Worm (Caenorhabditis elegans): ENCODE results near the gene glo-1.

glo-1 gene

DNA sequence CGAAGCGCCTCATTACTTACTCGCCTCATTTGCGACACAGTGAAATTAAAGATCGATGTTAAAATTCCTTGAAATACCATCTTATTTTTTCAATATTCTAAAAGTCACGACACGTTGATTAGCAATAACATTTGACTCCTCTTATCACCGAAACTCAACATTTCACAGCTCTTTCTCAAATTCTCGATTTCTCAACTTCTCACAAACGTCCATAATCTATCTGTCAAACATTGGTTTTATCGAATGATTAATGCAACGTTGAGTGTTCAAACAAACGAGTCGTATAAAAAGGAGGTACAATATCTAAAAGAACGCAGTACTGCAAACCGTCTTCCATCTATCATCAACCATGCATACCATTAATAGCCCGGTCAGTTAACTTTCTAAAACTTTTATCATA is 31.8 kb downstream of the glo-1 start, which contains the start of gene lec-8 (continued):
- TF ChIP-seq egl-43 (GFP tag; IDR thresholded peaks at IDR 0.05) (no peak), nhr-41 (GFP tag; IDR thresholded peaks at IDR 0.05) (no peak), nhr-111 (GFP tag; optimal IDR thresholded peaks at IDR 0.05) (no peak), F44E2.7 (GFP tag; IDR thresholded peaks at IDR 0.05) (no peak), snpc-1.2 (GFP tag; IDR thresholded peaks at IDR 0.05) (no peak), nhr-77 (tag; optimal IDR thresholded peaks at IDR 0.05) (peak; percentile 28), dmd-6 (GFP tag; IDR thresholded peaks at IDR 0.05) (peak; percentile 81), hmg-1.1 (GFP tag; IDR thresholded peaks at IDR 0.05) (no peak), daf-12 (tag; optimal IDR thresholded peaks at IDR 0.05) (no peak), unc-130 (GFP tag; optimal IDR thresholded peaks at IDR 0.05) (no peak), nhr-48 (tag; optimal IDR thresholded peaks at IDR 0.05) (no peak), mdl-1 (tag; optimal IDR thresholded peaks at IDR 0.05) (no peak)

ce11 chrX:9848214-9848789 is 33.7 kb downstream of the glo-1 start:
- TF ChIP-seq unc-62 (GFP tag; optimal IDR thresholded peaks at IDR 0.05 in 1 of 2) (peak in 1 of 2 experiments; percentile 92), unc-62 (tag; optimal IDR thresholded peaks at IDR 0.05) (no peak), nhr-48 (tag; optimal IDR thresholded peaks at IDR 0.05) (no peak)

- TF ChIP-seq zag-1 (tag; optimal IDR thresholded peaks at IDR 0.05) (no peak), ceh-82 (tag; optimal IDR thresholded peaks at IDR 0.05) (no peak)
Observed at ce11 chrX:9846975-9847374, 35.0 kb downstream of the glo-1 start, which contains the start of gene vab-15. TSS of gene vab-15 (plus strand) at chrX:9847275.

ce11 chrX:9845916-9846315 is 36.1 kb downstream of the glo-1 start:
- TF ChIP-seq ctbp-1 (GFP tag; IDR thresholded peaks at IDR 0.05) (no peak), lsy-2 (tag; optimal IDR thresholded peaks at IDR 0.05) (no peak), zag-1 (tag; optimal IDR thresholded peaks at IDR 0.05) (no peak), nhr-25 (tag; optimal IDR thresholded peaks at IDR 0.05; ENCODE audit: borderline replicate concordance, insufficient read depth) (no peak), madf-5 (GFP tag; IDR thresholded peaks at IDR 0.05) (no peak), nhr-28 (tag; optimal IDR thresholded peaks at IDR 0.05) (no peak), snpc-1.2 (GFP tag; IDR thresholded peaks at IDR 0.05) (no peak), tra-1 (GFP tag; IDR thresholded peaks at IDR 0.05) (no peak)

DNA sequence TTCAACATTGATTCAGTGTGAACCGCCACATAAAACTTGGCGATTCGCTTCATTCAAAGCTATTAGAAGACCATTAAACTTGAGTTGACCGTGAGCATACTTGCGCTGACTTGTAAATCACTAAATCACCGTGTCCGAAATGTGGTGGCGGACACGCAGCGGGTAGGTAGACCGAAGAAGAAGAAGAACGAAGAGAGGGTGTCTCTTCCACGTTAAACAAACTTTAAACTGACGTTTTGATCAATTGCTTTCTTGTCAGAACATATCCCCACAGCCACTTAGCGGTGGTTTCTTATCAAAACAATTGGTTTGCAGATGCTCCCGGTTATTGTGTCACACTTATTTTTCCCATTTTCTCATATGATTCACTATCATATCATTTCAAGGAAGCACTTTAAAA is 38.4 kb downstream of the glo-1 start:
- TF ChIP-seq nhr-42 (GFP tag; IDR thresholded peaks at IDR 0.05) (no peak), ztf-7 (tag; optimal IDR thresholded peaks at IDR 0.05) (no peak), unc-62 (GFP tag; optimal IDR thresholded peaks at IDR 0.05 in 1 of 2) (no peak), unc-62 (tag; optimal IDR thresholded peaks at IDR 0.05) (no peak), nhr-11 (tag; optimal IDR thresholded peaks at IDR 0.05) (no peak), T26A8.4 (GFP tag; IDR thresholded peaks at IDR 0.05) (no peak), dve-1 (tag; optimal IDR thresholded peaks at IDR 0.05; ENCODE audit: insufficient read depth) (no peak), F49E8.2 (tag; optimal IDR thresholded peaks at IDR 0.05; ENCODE audit: borderline replicate concordance) (no peak), fkh-10 (GFP tag; optimal IDR thresholded peaks at IDR 0.05) (no peak), zfp-3 (GFP tag; conservative IDR thresholded peaks at IDR 0.05) (no peak), hif-1 (tag; optimal IDR thresholded peaks at IDR 0.05) (no peak)

ce11 chrX:9842102-9842501 is 39.9 kb downstream of the glo-1 start:
- TF ChIP-seq aha-1 (tag) = peak; percentile 38
- peak in 1 of 2 experiments; percentile 79 for TF ChIP-seq daf-16 (GFP tag; optimal IDR thresholded peaks at IDR 0.05)
- TF ChIP-seq daf-16 (tag; optimal IDR thresholded peaks at IDR 0.05) = no peak
- TF ChIP-seq ceh-44 (GFP tag; IDR thresholded peaks at IDR 0.05) = no peak
- TF ChIP-seq unc-62 (GFP tag; optimal IDR thresholded peaks at IDR 0.05 in 1 of 2) = peak in 1 of 2 experiments; percentile 87
- no peak for TF ChIP-seq unc-62 (tag; optimal IDR thresholded peaks at IDR 0.05)
- TF ChIP-seq hlh-11 (tag; optimal IDR thresholded peaks at IDR 0.05) = peak; percentile 27
